Fruit fly (Drosophila melanogaster): Measurements from ENCODE around the gene GCS2beta.

Gene GCS2beta

DNA sequence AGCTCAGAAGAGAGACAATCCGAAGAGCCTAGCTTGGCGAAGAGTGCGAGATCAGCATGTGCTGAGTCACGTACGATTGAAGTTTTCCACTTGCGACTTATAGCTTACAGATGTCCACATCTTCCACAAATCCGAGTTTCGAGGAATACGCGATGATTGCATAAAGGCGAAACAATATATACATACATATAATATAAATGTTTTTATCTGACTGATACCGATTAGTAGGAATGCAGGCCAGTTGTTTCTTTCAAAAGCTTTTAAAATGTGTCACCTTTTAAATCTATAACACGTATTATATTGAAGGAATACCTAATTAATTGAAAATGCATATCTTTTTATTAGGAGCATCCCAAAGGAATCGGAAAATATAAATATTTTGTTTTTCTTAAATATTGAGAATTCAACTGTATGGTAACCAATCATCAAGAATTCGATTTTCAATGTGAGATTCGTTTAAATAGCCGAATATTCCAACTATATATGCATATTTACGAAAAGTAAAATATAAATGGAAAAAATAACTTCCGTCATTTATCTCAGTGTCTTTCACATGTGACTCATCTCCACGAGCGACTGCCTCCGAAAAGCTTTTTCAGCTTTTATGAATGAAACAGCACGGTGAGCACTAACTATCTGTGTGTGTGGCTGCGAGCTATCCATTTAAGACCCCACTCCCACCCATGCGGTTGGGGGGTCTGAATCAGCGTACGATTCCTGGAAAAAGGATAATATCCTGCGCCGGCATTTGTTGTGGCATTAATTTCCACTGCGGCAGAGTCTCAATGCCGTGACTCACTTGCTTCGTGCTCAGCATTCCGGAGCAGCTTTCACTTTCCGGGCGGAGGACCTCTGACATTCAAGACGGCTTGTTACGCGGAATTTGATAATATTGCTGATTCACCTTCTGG, 33.3 kb downstream of the GCS2beta start:
- TF ChIP-seq lola (GFP tag; optimal IDR thresholded peaks at IDR 0.05) (no peak), brk (GFP tag; optimal IDR thresholded peaks at IDR 0.05) (peak; percentile 3), usp (GFP tag; optimal IDR thresholded peaks at IDR 0.05) (no peak), HLH106 (tag; optimal IDR thresholded peaks at IDR 0.05) (peak; percentile 72), GATAd (GFP tag; optimal IDR thresholded peaks at IDR 0.05) (no peak), woc (GFP tag; optimal IDR thresholded peaks at IDR 0.05) (peak; percentile 47), OdsH (GFP tag; optimal IDR thresholded peaks at IDR 0.05) (peak; percentile 78), rgr (GFP tag; optimal IDR thresholded peaks at IDR 0.05) (peak; percentile 86), Vsx2 (GFP tag; optimal IDR thresholded peaks at IDR 0.05; ENCODE audit: partially characterized antibody) (no peak), sv (GFP tag; optimal IDR thresholded peaks at IDR 0.05) (peak; percentile 7), sage (GFP tag; optimal IDR thresholded peaks at IDR 0.05) (no peak), Rel (GFP tag; optimal IDR thresholded peaks at IDR 0.05) (no peak), Rel (tag; optimal IDR thresholded peaks at IDR 0.05) (no peak), ey (GFP tag; optimal IDR thresholded peaks at IDR 0.05) (peak; percentile 77), dmrt93B (GFP tag; optimal IDR thresholded peaks at IDR 0.05) (peak; percentile 20), Dfd (GFP tag; optimal IDR thresholded peaks at IDR 0.05) (no peak), fru (GFP tag; optimal IDR thresholded peaks at IDR 0.05) (peak; percentile 79), Hr78 (GFP tag; optimal IDR thresholded peaks at IDR 0.05) (no peak), Dif (GFP tag; optimal IDR thresholded peaks at IDR 0.05; ENCODE audit: partially characterized antibody) (peak; percentile 32), Myc (optimal IDR thresholded peaks at IDR 0.05) (no peak), CrebA (GFP tag; optimal IDR thresholded peaks at IDR 0.05; ENCODE audit: borderline replicate concordance) (no peak), foxo (GFP tag; optimal IDR thresholded peaks at IDR 0.05) (peak in 1 of 2 experiments; percentile 83), CG32264 (GFP tag; optimal IDR thresholded peaks at IDR 0.05) (peak; percentile 27), Hnf4 (GFP tag; optimal IDR thresholded peaks at IDR 0.05) (peak; percentile 73), Jra (GFP tag; optimal IDR thresholded peaks at IDR 0.05) (peak; percentile 71), Sp1 (GFP tag; optimal IDR thresholded peaks at IDR 0.05) (peak; percentile 75), dsf (GFP tag; optimal IDR thresholded peaks at IDR 0.05; ENCODE audit: borderline replicate concordance) (no peak), CG9705 (GFP tag; optimal IDR thresholded peaks at IDR 0.05) (peak; percentile 43), br (GFP tag; optimal IDR thresholded peaks at IDR 0.05) (peak; percentile 64), h (GFP tag; optimal IDR thresholded peaks at IDR 0.05) (peak; percentile 82), Mio (GFP tag; optimal IDR thresholded peaks at IDR 0.05) (no peak), Hr83 (GFP tag; optimal IDR thresholded peaks at IDR 0.05; ENCODE audit: poor library complexity, severe bottlenecking) (no peak), dl (GFP tag; optimal IDR thresholded peaks at IDR 0.05; ENCODE audit: insufficient read depth in 1 of 2, partially characterized antibody in 2 of 2) (peak in 1 of 2 experiments; percentile 63), pan (optimal IDR thresholded peaks at IDR 0.05) (no peak), tai (GFP tag; optimal IDR thresholded peaks at IDR 0.05) (peak; percentile 8), Abd-B (GFP tag; optimal IDR thresholded peaks at IDR 0.05) (no peak), psq (GFP tag; optimal IDR thresholded peaks at IDR 0.05) (peak; percentile 65), jim (GFP tag; optimal IDR thresholded peaks at IDR 0.05) (no peak), N (GFP tag; optimal IDR thresholded peaks at IDR 0.05) (no peak)

Data from whole organism, wandering third instar larva.